Fruit fly (Drosophila melanogaster) whole organism: ENCODE data around the gene thoc6.

Experiments
- CG8478 ChIP-seq: fragments of >200 bp; optimal IDR thresholded peaks from 2 replicates; lab custom pipeline; 2018; ENCODE audit warnings: inconsistent platforms
- Dll ChIP-seq: fragments of >200 bp; optimal IDR thresholded peaks from 2 replicates; lab custom pipeline; 2017
- pan ChIP-seq: fragments of >200 bp; optimal IDR thresholded peaks from 2 replicates; lab custom pipeline; 2017
- psq ChIP-seq: fragments of >200 bp; optimal IDR thresholded peaks from 2 replicates; lab custom pipeline; 2017
- usp ChIP-seq: fragments of >200 bp; optimal IDR thresholded peaks from 2 replicates; lab custom pipeline; 2017; ENCODE audit warnings: missing biosample characterization, missing genetic modification characterization, mixed read lengths

- TF ChIP-seq CG8478 (lab: Kevin White, UChicago), result no peak
- TF ChIP-seq usp (GFP tag; lab: Kevin White, UChicago), result no peak
- TF ChIP-seq psq (lab: Kevin White, UChicago), result no peak
- TF ChIP-seq Dll (lab: Kevin White, UChicago), result no peak
- no peak for TF ChIP-seq pan (lab: Kevin White, UChicago)
Measured at dm6 chr3L:12190433-12190832, 3.1 kb downstream of the thoc6 start, which contains the start of gene Est-P.
